Fruit fly (Drosophila melanogaster) whole organism, embryonic: ENCODE results near the gene Dap160.

Source experiments
- CG10209 ChIP-seq: fragments of 200-800 bp; sonication (Bioruptor generic); optimal IDR thresholded peaks from 3 replicates; lab custom pipeline; 2017; ENCODE audit warnings: missing biosample characterization, mild to moderate bottlenecking, missing genetic modification characterization, missing genetic modification reagents
- CG10321 ChIP-seq: fragments of 200-800 bp; sonication (Bioruptor generic); IDR thresholded peaks from 2 replicates; pipeline ENCODE4 v1.3.6; 2022; ENCODE audit warnings: missing biosample characterization, missing genetic modification characterization
- CG10959 ChIP-seq: fragments of 200-800 bp; sonication (Bioruptor generic); IDR thresholded peaks from 2 replicates; pipeline ENCODE4 v1.3.6; 2022; ENCODE audit warnings: missing biosample characterization, missing genetic modification characterization
- CG11093 ChIP-seq: fragments of 200-800 bp; sonication (Bioruptor generic); IDR thresholded peaks from 3 replicates; pipeline ENCODE4 v1.3.6; 2022; ENCODE audit warnings: missing biosample characterization, missing genetic modification characterization
- CG12104 ChIP-seq: fragments of 200-800 bp; sonication (Bioruptor generic); optimal IDR thresholded peaks from 3 replicates; lab custom pipeline; 2016; ENCODE audit warnings: missing biosample characterization, missing genetic modification characterization
- CG12219 ChIP-seq: fragments of 200-800 bp; sonication (Bioruptor generic); optimal IDR thresholded peaks from 3 replicates; lab custom pipeline; 2018; ENCODE audit warnings: missing biosample characterization, mild to moderate bottlenecking, missing genetic modification characterization
- CG12769 ChIP-seq: fragments of 200-800 bp; sonication (Bioruptor generic); optimal IDR thresholded peaks from 2 replicates; lab custom pipeline; 2019; ENCODE audit warnings: missing biosample characterization, mild to moderate bottlenecking, missing genetic modification characterization, moderate library complexity
- CG13624 ChIP-seq: fragments of 200-800 bp; sonication (Bioruptor generic); optimal IDR thresholded peaks from 2 replicates; lab custom pipeline; 2016; ENCODE audit warnings: missing biosample characterization, missing genetic modification characterization
- CG14710 ChIP-seq: fragments of 200-800 bp; sonication (Bioruptor generic); optimal IDR thresholded peaks from 3 replicates; lab custom pipeline; 2019; ENCODE audit warnings: missing biosample characterization, mild to moderate bottlenecking, missing genetic modification characterization, moderate library complexity
- CG15601 ChIP-seq: fragments of 200-800 bp; sonication (Bioruptor generic); optimal IDR thresholded peaks from 3 replicates; lab custom pipeline; 2019; ENCODE audit warnings: missing biosample characterization, mild to moderate bottlenecking, missing genetic modification characterization, moderate library complexity
- CG16813 ChIP-seq: fragments of 200-800 bp; sonication (Bioruptor generic); IDR thresholded peaks from 3 replicates; pipeline ENCODE4 v1.3.6; 2022; ENCODE audit warnings: missing biosample characterization, missing genetic modification characterization; ENCODE audit not compliant: partially characterized antibody
- CG17612 ChIP-seq: fragments of 200-800 bp; sonication (Bioruptor generic); IDR thresholded peaks from 2 replicates; pipeline ENCODE4 v1.3.6; 2022; ENCODE audit warnings: missing biosample characterization, missing genetic modification characterization
- CG31224 ChIP-seq: fragments of 200-800 bp; sonication (Bioruptor generic); IDR thresholded peaks from 2 replicates; pipeline ENCODE4 v1.3.6; 2022; ENCODE audit warnings: missing biosample characterization, missing genetic modification characterization
- CG31388 ChIP-seq: fragments of 200-800 bp; sonication (Bioruptor generic); optimal IDR thresholded peaks from 2 replicates; lab custom pipeline; 2016; ENCODE audit warnings: missing biosample characterization, missing genetic modification characterization
- CG3838 ChIP-seq: fragments of 200-800 bp; sonication (Bioruptor generic); optimal IDR thresholded peaks from 3 replicates; lab custom pipeline; 2016; ENCODE audit warnings: missing biosample characterization, missing genetic modification characterization
- CG42726 ChIP-seq: fragments of 200-800 bp; sonication (Bioruptor generic); IDR thresholded peaks from 2 replicates; pipeline ENCODE4 v1.3.6; 2022; ENCODE audit warnings: missing biosample characterization, missing genetic modification characterization; ENCODE audit not compliant: partially characterized antibody
- CG4617 ChIP-seq: fragments of 200-800 bp; sonication (Bioruptor generic); optimal IDR thresholded peaks from 3 replicates; lab custom pipeline; 2016; ENCODE audit warnings: missing biosample characterization, missing genetic modification characterization, borderline replicate concordance
- CG6683 ChIP-seq: fragments of 200-800 bp; sonication (Bioruptor generic); optimal IDR thresholded peaks from 2 replicates; lab custom pipeline; 2017; ENCODE audit warnings: missing biosample characterization, mild to moderate bottlenecking, missing genetic modification characterization, missing genetic modification reagents
- CG9215 ChIP-seq: fragments of 200-800 bp; sonication (Bioruptor generic); IDR thresholded peaks from 2 replicates; pipeline ENCODE4 v1.3.6; 2022; ENCODE audit warnings: missing biosample characterization, missing genetic modification characterization
- CG9817 ChIP-seq: fragments of 200-800 bp; sonication (Bioruptor generic); optimal IDR thresholded peaks from 2 replicates; lab custom pipeline; 2018; ENCODE audit warnings: missing biosample characterization, mild to moderate bottlenecking, missing genetic modification characterization, moderate library complexity
- Dip3 ChIP-seq: fragments of 200-800 bp; sonication (Bioruptor generic); optimal IDR thresholded peaks from 3 replicates; lab custom pipeline; 2016; ENCODE audit warnings: missing biosample characterization, missing genetic modification characterization
- Doc3 ChIP-seq: fragments of 200-800 bp; sonication (Bioruptor generic); IDR thresholded peaks from 3 replicates; pipeline ENCODE4 v1.3.6; 2022; ENCODE audit warnings: missing biosample characterization, missing genetic modification characterization; ENCODE audit not compliant: partially characterized antibody
- E2f2 ChIP-seq: fragments of 200-800 bp; sonication (Bioruptor generic); IDR thresholded peaks from 2 replicates; pipeline ENCODE4 v1.3.6; 2022; ENCODE audit warnings: missing biosample characterization, missing genetic modification characterization
- Ets97D ChIP-seq: fragments of 200-800 bp; sonication (Bioruptor generic); optimal IDR thresholded peaks from 3 replicates; lab custom pipeline; 2016; ENCODE audit warnings: missing biosample characterization, missing genetic modification characterization
- HLHmδ ChIP-seq: fragments of 200-800 bp; sonication (Bioruptor generic); optimal IDR thresholded peaks from 2 replicates; lab custom pipeline; 2018; ENCODE audit warnings: missing biosample characterization, mild to moderate bottlenecking, missing genetic modification characterization, moderate library complexity
- Kr ChIP-seq: fragments of 200-800 bp; sonication (Bioruptor generic); optimal IDR thresholded peaks from 2 replicates; lab custom pipeline; 2017; ENCODE audit warnings: missing biosample characterization, mild to moderate bottlenecking, missing genetic modification characterization
- Lpt ChIP-seq: fragments of >200 bp; optimal IDR thresholded peaks from 2 replicates; lab custom pipeline; 2018; ENCODE audit warnings: missing biosample characterization, missing genetic modification characterization
- Scr ChIP-seq: fragments of 200-800 bp; sonication (Bioruptor generic); IDR thresholded peaks from 2 replicates; pipeline ENCODE4 v1.3.6; 2022; ENCODE audit warnings: missing biosample characterization, missing genetic modification characterization; ENCODE audit not compliant: partially characterized antibody
- ac ChIP-seq: fragments of 200-800 bp; sonication (Bioruptor generic); optimal IDR thresholded peaks from 3 replicates; lab custom pipeline; 2017; ENCODE audit warnings: missing biosample characterization, mild to moderate bottlenecking, missing genetic modification characterization
- aop ChIP-seq: fragments of 200-800 bp; sonication (Bioruptor generic); IDR thresholded peaks from 2 replicates; pipeline ENCODE4 v1.3.6; 2022; ENCODE audit warnings: missing biosample characterization, missing genetic modification characterization
- cad ChIP-seq: fragments of >200 bp; optimal IDR thresholded peaks from 2 replicates; lab custom pipeline; 2017; ENCODE audit warnings: missing biosample characterization, missing genetic modification characterization
- chinmo ChIP-seq: fragments of 200-800 bp; sonication (Bioruptor generic); IDR thresholded peaks from 4 replicates; pipeline ENCODE4 v1.3.6; 2022; ENCODE audit warnings: missing biosample characterization, missing genetic modification characterization; ENCODE audit not compliant: partially characterized antibody
- chn ChIP-seq: fragments of 200-800 bp; sonication (Bioruptor generic); optimal IDR thresholded peaks from 2 replicates; lab custom pipeline; 2016; ENCODE audit warnings: missing biosample characterization, missing genetic modification characterization
- crc ChIP-seq: fragments of 200-800 bp; sonication (Bioruptor generic); optimal IDR thresholded peaks from 2 replicates; lab custom pipeline; 2016; ENCODE audit warnings: missing biosample characterization, missing genetic modification characterization
- h ChIP-seq: fragments of >200 bp; optimal IDR thresholded peaks from 2 replicates; lab custom pipeline; 2017
- hb ChIP-seq: fragments of 200-800 bp; sonication (Bioruptor generic); IDR thresholded peaks from 3 replicates; pipeline ENCODE4 v1.3.6; 2022; ENCODE audit warnings: missing biosample characterization, missing genetic modification characterization; ENCODE audit not compliant: partially characterized antibody
- hkb ChIP-seq, 2 experiments: fragments of 200-800 bp in 1 of 2; fragments of >200 bp in 1 of 2; sonication (Bioruptor generic) in 1 of 2; IDR thresholded peaks in 1 of 2; optimal IDR thresholded peaks in 1 of 2; 2 replicates each; pipeline versions ENCODE4 v1.3.6 to Lab custom; 2017 to 2022; ENCODE audit warnings: missing biosample characterization in 1 of 2, missing genetic modification characterization in 1 of 2
- jigr1 ChIP-seq: fragments of 200-800 bp; sonication (Bioruptor generic); IDR thresholded peaks from 3 replicates; pipeline ENCODE4 v1.3.6; 2022; ENCODE audit warnings: missing biosample characterization, missing genetic modification characterization
- jumu ChIP-seq: fragments of 200-800 bp; sonication (Bioruptor generic); optimal IDR thresholded peaks from 3 replicates; lab custom pipeline; 2016; ENCODE audit warnings: missing biosample characterization, missing genetic modification characterization
- knrl ChIP-seq: fragments of 200-800 bp; sonication (Bioruptor generic); IDR thresholded peaks from 3 replicates; pipeline ENCODE4 v1.3.6; 2022; ENCODE audit warnings: missing biosample characterization, missing genetic modification characterization; ENCODE audit not compliant: partially characterized antibody
- mld ChIP-seq: fragments of 200-800 bp; sonication (Bioruptor generic); IDR thresholded peaks from 3 replicates; pipeline ENCODE4 v1.3.6; 2022; ENCODE audit warnings: missing biosample characterization, missing genetic modification characterization; ENCODE audit not compliant: partially characterized antibody
- pan ChIP-seq, 4 experiments: fragments of >200 bp in 3 of 4; fragments of 200-800 bp in 1 of 4; sonication (Bioruptor generic) in 1 of 4; optimal IDR thresholded peaks in 3 of 4; IDR thresholded peaks in 1 of 4; 2 replicates each; pipeline versions ENCODE4 v1.3.6 to Lab custom; 2017 to 2022; ENCODE audit warnings: missing biosample characterization in 2 of 4, missing genetic modification characterization in 2 of 4, mixed read lengths in 1 of 4
- sd ChIP-seq: fragments of 200-800 bp; sonication (Bioruptor generic); optimal IDR thresholded peaks from 3 replicates; lab custom pipeline; 2018; ENCODE audit warnings: missing biosample characterization, mild to moderate bottlenecking, missing genetic modification characterization, moderate library complexity
- sisA ChIP-seq: fragments of 200-800 bp; sonication (Bioruptor generic); IDR thresholded peaks from 2 replicates; pipeline ENCODE4 v1.3.6; 2022; ENCODE audit warnings: missing biosample characterization, missing genetic modification characterization
- sqz ChIP-seq: fragments of 200-800 bp; sonication (Bioruptor generic); optimal IDR thresholded peaks from 3 replicates; lab custom pipeline; 2018; ENCODE audit warnings: missing biosample characterization, mild to moderate bottlenecking, missing genetic modification characterization
- stwl ChIP-seq: fragments of 200-800 bp; sonication (Bioruptor generic); optimal IDR thresholded peaks from 3 replicates; lab custom pipeline; 2018; ENCODE audit warnings: missing biosample characterization, mild to moderate bottlenecking, missing genetic modification characterization, moderate library complexity
- tin ChIP-seq: fragments of 200-800 bp; sonication (Bioruptor generic); optimal IDR thresholded peaks from 3 replicates; lab custom pipeline; 2016; ENCODE audit warnings: missing biosample characterization, missing genetic modification characterization
- twi ChIP-seq: fragments of 200-800 bp; optimal IDR thresholded peaks from 2 replicates; lab custom pipeline; 2019; ENCODE audit warnings: missing biosample characterization, mild to moderate bottlenecking, missing genetic modification characterization, moderate library complexity
- unc-4 ChIP-seq: fragments of 200-800 bp; sonication (Bioruptor generic); IDR thresholded peaks from 2 replicates; pipeline ENCODE4 v1.3.6; 2022; ENCODE audit warnings: missing biosample characterization, missing genetic modification characterization; ENCODE audit not compliant: partially characterized antibody
- vvl ChIP-seq: fragments of 200-800 bp; sonication (Bioruptor generic); IDR thresholded peaks from 2 replicates; pipeline ENCODE4 v1.3.6; 2022; ENCODE audit warnings: missing biosample characterization, missing genetic modification characterization
- yki ChIP-seq: fragments of >200 bp; optimal IDR thresholded peaks from 3 replicates; lab custom pipeline; 2018

Gene Dap160

dm6 chr2L:21179615-21180031, 37.5 kb upstream of the Dap160 start, which contains the start of the genes bur and Mcm10 (continued):
- TF ChIP-seq hkb (optimal IDR thresholded peaks at IDR 0.05; lab: Kevin White, UChicago) = peak; percentile 40
- TF ChIP-seq hkb (GFP tag; IDR thresholded peaks at IDR 0.05; lab: Robert Waterston, UW) = no peak
- TF ChIP-seq E2f2 (GFP tag; lab: Robert Waterston, UW) = peak; percentile 91
- no peak for TF ChIP-seq yki (lab: Kevin White, UChicago)
- no peak for TF ChIP-seq CG6683 (GFP tag; lab: Kevin White, UChicago)
- TF ChIP-seq chn (GFP tag; lab: Kevin White, UChicago) = no peak
- no peak for TF ChIP-seq Dip3 (GFP tag; lab: Kevin White, UChicago)
- TF ChIP-seq pan (optimal IDR thresholded peaks at IDR 0.05; lab: Kevin White, UChicago) = no peak
- TF ChIP-seq pan (GFP tag; optimal IDR thresholded peaks at IDR 0.05 in 1 of 2, IDR thresholded peaks at IDR 0.05 in 1 of 2) = no peak
- no peak for TF ChIP-seq h (lab: Kevin White, UChicago)
- TF ChIP-seq CG9215 (GFP tag; lab: Robert Waterston, UW) = no peak
- no peak for TF ChIP-seq CG10321 (GFP tag; lab: Robert Waterston, UW)
- TF ChIP-seq CG15601 (tag; lab: Kevin White, UChicago) = no peak
- no peak for TF ChIP-seq jumu (GFP tag; lab: Kevin White, UChicago)
- no peak for TF ChIP-seq CG3838 (GFP tag; lab: Kevin White, UChicago)
- no peak for TF ChIP-seq jigr1 (GFP tag; lab: Robert Waterston, UW)
- peak; percentile 78 for TF ChIP-seq CG14710 (tag; lab: Kevin White, UChicago)
- TF ChIP-seq knrl (GFP tag; lab: Robert Waterston, UW) = 0 out of 3 replicates have a peak, but pooled peaks have one; percentile 15
- TF ChIP-seq CG12219 = no peak
- no peak for TF ChIP-seq CG42726
- TF ChIP-seq ac (GFP tag; lab: Kevin White, UChicago) = no peak
- no peak for TF ChIP-seq Scr (GFP tag; lab: Robert Waterston, UW)
- TF ChIP-seq sqz (GFP tag; lab: Kevin White, UChicago) = no peak
- TF ChIP-seq sisA (GFP tag; lab: Robert Waterston, UW) = no peak
- no peak for TF ChIP-seq CG9817
- peak; percentile 68 for TF ChIP-seq stwl (tag; lab: Kevin White, UChicago)
- no peak for TF ChIP-seq vvl (GFP tag; lab: Robert Waterston, UW)
- peak; percentile 67 for TF ChIP-seq CG4617 (GFP tag; lab: Kevin White, UChicago)
- TF ChIP-seq cad (GFP tag; lab: Kevin White, UChicago) = no peak
- TF ChIP-seq mld (GFP tag; lab: Robert Waterston, UW) = no peak
- no peak for TF ChIP-seq hb (GFP tag; lab: Robert Waterston, UW)
- peak; percentile 40 for TF ChIP-seq Ets97D
- TF ChIP-seq CG12104 = peak; percentile 25
- no peak for TF ChIP-seq CG10959
- TF ChIP-seq twi (tag; lab: Kevin White, UChicago) = no peak
- no peak for TF ChIP-seq tin
- no peak for TF ChIP-seq CG17612 (GFP tag; lab: Robert Waterston, UW)
- no peak for TF ChIP-seq CG31388 (GFP tag; lab: Kevin White, UChicago)
- no peak for TF ChIP-seq CG12769
- no peak for TF ChIP-seq CG13624 (GFP tag; lab: Kevin White, UChicago)
- no peak for TF ChIP-seq unc-4
- no peak for TF ChIP-seq CG31224 (GFP tag; lab: Robert Waterston, UW)
- no peak for TF ChIP-seq sd (tag; lab: Kevin White, UChicago)
- no peak for TF ChIP-seq HLHmδ (GFP tag; lab: Kevin White, UChicago)
- TF ChIP-seq CG16813 (GFP tag; lab: Robert Waterston, UW) = no peak
- no peak for TF ChIP-seq Kr (GFP tag; lab: Kevin White, UChicago)
- no peak for TF ChIP-seq CG11093 (GFP tag; lab: Robert Waterston, UW)
- TF ChIP-seq Doc3 (GFP tag; lab: Robert Waterston, UW) = no peak
- no peak for TF ChIP-seq aop (GFP tag; lab: Robert Waterston, UW)
- no peak for TF ChIP-seq CG10209 (GFP tag; lab: Kevin White, UChicago)
- TF ChIP-seq crc (GFP tag; lab: Kevin White, UChicago) = no peak
- 0 out of 4 replicates have a peak, but pooled peaks have one; percentile 7 for TF ChIP-seq chinmo (GFP tag; lab: Robert Waterston, UW)
- no peak for TF ChIP-seq Lpt (GFP tag; lab: Kevin White, UChicago)
